Worm (Caenorhabditis elegans): Measurements from ENCODE around the gene spas-1.

- TF ChIP-seq dpl-1 (GFP tag; optimal IDR thresholded peaks at IDR 0.05) (no peak), nhr-76 (tag; optimal IDR thresholded peaks at IDR 0.05) (no peak), egl-27 (tag; optimal IDR thresholded peaks at IDR 0.05) (no peak), pha-4 (GFP tag; IDR thresholded peaks at IDR 0.05) (no peak), pha-4 (tag; optimal IDR thresholded peaks at IDR 0.05) (no peak), lin-39 (tag; optimal IDR thresholded peaks at IDR 0.05) (no peak), ama-1 (optimal IDR thresholded peaks at IDR 0.05) (no peak), unc-130 (GFP tag; optimal IDR thresholded peaks at IDR 0.05) (no peak), dve-1 (tag; optimal IDR thresholded peaks at IDR 0.05; ENCODE audit: insufficient read depth) (peak; percentile 59), nhr-11 (tag; optimal IDR thresholded peaks at IDR 0.05) (no peak), tag-97 (GFP tag; IDR thresholded peaks at IDR 0.05) (no peak), nhr-111 (GFP tag; optimal IDR thresholded peaks at IDR 0.05) (no peak)
These were observed 2.6 kb upstream of the spas-1 start, which contains the start of gene gad-3 for ce11 chrV:9172989-9173388.

Measured in whole organism, L4 larva.